Worm (Caenorhabditis elegans): ENCODE measurements around the gene oac-39.

ce11 chrV:203855-204432 is 47.6 kb downstream of the oac-39 start, which contains the start of gene lec-12:
- no peak for TF ChIP-seq ets-4 (GFP tag; optimal IDR thresholded peaks at IDR 0.05)
- TF ChIP-seq attf-5 (GFP tag; optimal IDR thresholded peaks at IDR 0.05), result peak; percentile 21
